Worm (Caenorhabditis elegans) whole organism, early embryonic: ENCODE measurements around the gene aexr-3.

Experiments
- F13C5.2 ChIP-seq: sonication (generic microtip); optimal IDR thresholded peaks from 2 replicates; lab custom pipeline; 2017; ENCODE audit warnings: mild to moderate bottlenecking, missing genetic modification characterization, inconsistent platforms, missing compliant biosample characterization
- aly-1 ChIP-seq: sonication (generic microtip); optimal IDR thresholded peaks from 2 replicates; lab custom pipeline; 2016; ENCODE audit warnings: missing genetic modification characterization, missing compliant biosample characterization
- ama-1 ChIP-seq: fragments of 150-350 bp; optimal IDR thresholded peaks from 2 replicates; lab custom pipeline; 2014
- ceh-13 ChIP-seq: fragments of 200-800 bp; sonication (Bioruptor generic); optimal IDR thresholded peaks from 2 replicates; lab custom pipeline; 2018; ENCODE audit warnings: mild to moderate bottlenecking, missing genetic modification characterization, missing compliant biosample characterization
- ceh-36 ChIP-seq: sonication (generic microtip); optimal IDR thresholded peaks from 2 replicates; lab custom pipeline; 2016; ENCODE audit warnings: missing genetic modification characterization, inconsistent platforms, missing compliant biosample characterization
- ets-7 ChIP-seq: sonication (generic microtip); optimal IDR thresholded peaks from 2 replicates; lab custom pipeline; 2016; ENCODE audit warnings: missing genotype, missing genetic modification characterization, missing compliant biosample characterization
- flt-1 ChIP-seq: fragments of 200-800 bp; sonication (Bioruptor generic); IDR thresholded peaks from 2 replicates; pipeline ENCODE4 v1.3.6; 2022; ENCODE audit warnings: missing genetic modification characterization, missing compliant biosample characterization
- tbx-11 ChIP-seq: fragments of 200-800 bp; sonication (Bioruptor generic); IDR thresholded peaks from 2 replicates; pipeline ENCODE4 v1.3.6; 2022; ENCODE audit warnings: missing genetic modification characterization, missing compliant biosample characterization
- tbx-37 ChIP-seq: fragments of 200-800 bp; sonication (Bioruptor generic); conservative IDR thresholded peaks from 2 replicates; pipeline ENCODE4 v1.3.6; 2022; ENCODE audit warnings: missing genetic modification reagents, missing genetic modification characterization, missing compliant biosample characterization

DNA sequence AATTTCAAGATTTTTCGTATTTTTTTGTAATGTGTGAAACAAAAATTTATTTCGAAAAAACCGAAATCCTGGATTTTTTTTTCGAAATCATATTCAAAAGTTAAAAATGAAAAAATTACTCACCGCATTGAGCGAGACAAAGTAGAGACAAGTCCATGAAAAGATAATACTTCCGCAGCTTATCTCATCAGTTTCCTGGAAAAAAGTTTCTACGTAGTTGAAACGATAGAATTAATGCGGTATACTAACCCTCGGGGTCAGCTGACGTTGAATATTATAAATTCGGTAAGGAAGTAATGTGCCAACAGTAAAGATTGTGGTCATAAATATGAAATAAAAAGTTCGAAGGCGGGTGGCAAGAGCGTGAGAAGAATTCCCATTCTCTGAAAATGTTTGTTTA lies 3.0 kb downstream of the aexr-3 start:
- TF ChIP-seq ama-1 (lab: Kevin White, UChicago) = no peak
- no peak for TF ChIP-seq flt-1 (GFP tag; lab: Robert Waterston, UW)
- TF ChIP-seq tbx-11 (GFP tag; lab: Robert Waterston, UW) = no peak
- TF ChIP-seq tbx-37 (GFP tag; lab: Robert Waterston, UW) = no peak
- no peak for TF ChIP-seq ceh-36 (tag; lab: Kevin White, UChicago)
- TF ChIP-seq ceh-13 = no peak
- no peak for TF ChIP-seq aly-1 (tag; lab: Kevin White, UChicago)
- TF ChIP-seq F13C5.2 (tag; lab: Kevin White, UChicago) = no peak
- no peak for TF ChIP-seq ets-7 (tag; lab: Kevin White, UChicago)
